Worm (Caenorhabditis elegans): ENCODE data around the gene cit-1.1.

DNA sequence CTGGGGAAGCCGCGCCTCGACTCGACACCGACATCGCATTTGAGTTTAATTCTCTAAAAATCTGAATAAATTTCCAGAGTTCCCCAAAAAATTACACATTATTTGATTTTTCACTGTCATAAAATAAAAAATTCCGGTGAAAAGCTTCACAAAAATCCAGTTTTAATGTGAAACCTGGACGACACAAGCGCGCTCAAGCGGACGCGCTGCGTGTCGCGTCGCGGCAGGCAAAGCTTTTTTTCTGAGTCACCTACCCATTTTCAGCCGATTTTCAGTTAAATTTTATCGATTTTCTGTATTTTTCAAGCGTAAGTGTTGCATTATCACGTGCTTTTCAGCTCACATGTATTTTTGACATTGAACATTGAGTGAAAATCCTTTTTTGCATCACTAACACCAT, at the start of gene cit-1.1:
- TF ChIP-seq ces-1 (GFP tag; optimal IDR thresholded peaks at IDR 0.05) (no peak), unc-39 (tag; optimal IDR thresholded peaks at IDR 0.05) (no peak), lin-13 (tag; optimal IDR thresholded peaks at IDR 0.05) (no peak), nhr-237 (tag; optimal IDR thresholded peaks at IDR 0.05) (no peak), pha-4 (tag; optimal IDR thresholded peaks at IDR 0.05) (no peak)

All from whole organism, mixed stage, embryonic.